Fruit fly (Drosophila melanogaster) whole organism, wandering third instar larva: ENCODE results near the gene CG11760.

ENCODE experiments used
- pan ChIP-seq: fragments of >200 bp; optimal IDR thresholded peaks from 2 replicates; lab custom pipeline; 2017
- usp ChIP-seq: fragments of >200 bp; optimal IDR thresholded peaks from 2 replicates; lab custom pipeline; 2017; ENCODE audit warnings: missing biosample characterization, missing genetic modification characterization

- TF ChIP-seq pan (lab: Kevin White, UChicago) = no peak
- no peak for TF ChIP-seq usp (GFP tag; lab: Kevin White, UChicago)
Observed at dm6 chr3R:8769094-8769493, 50.1 kb downstream of the CG11760 start, which contains the start of gene CG8236.
